Worm (Caenorhabditis elegans): ENCODE data around the gene Y37D8A.3.

Gene Y37D8A.3

DNA sequence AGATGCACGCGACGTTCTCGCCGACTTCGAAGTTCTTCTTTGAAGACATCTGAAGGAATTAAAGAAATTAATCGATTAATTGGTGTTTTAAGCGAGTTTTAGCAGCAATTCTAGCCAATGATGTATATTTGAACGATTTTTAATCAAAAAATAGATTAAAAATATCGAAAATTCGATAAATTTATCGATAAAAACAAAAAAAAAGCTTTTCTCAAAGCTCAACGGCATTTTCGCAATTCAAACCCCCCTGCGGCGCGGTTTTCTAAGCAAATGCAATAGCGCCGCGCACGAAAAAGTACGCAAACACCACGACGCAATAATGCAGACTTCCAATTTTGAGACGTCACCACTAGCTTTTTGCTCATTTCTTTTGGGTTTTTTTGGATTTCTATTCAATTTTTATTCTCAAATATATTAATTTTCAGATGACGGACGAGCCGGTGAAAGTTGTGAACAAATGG lies 45.5 kb downstream of the Y37D8A.3 start, which contains the start of the genes mrg-1 and spcs-2 (continued):
- TF ChIP-seq ZK185.1 (tag; optimal IDR thresholded peaks at IDR 0.05; ENCODE audit: poor library complexity, severe bottlenecking), result peak; percentile 91
- TF ChIP-seq zfh-2 (GFP tag; conservative IDR thresholded peaks at IDR 0.05), result 0 out of 2 replicates have a peak, but pooled peaks have one; percentile 4
- no peak for TF ChIP-seq ceh-79 (tag; optimal IDR thresholded peaks at IDR 0.05)
- no peak; the same call in 1 of the 2 replicates for TF ChIP-seq lir-1 (GFP tag; conservative IDR thresholded peaks at IDR 0.05)
- peak; percentile 50; the same call in 1 of the 2 replicates for TF ChIP-seq egl-44 (GFP tag; IDR thresholded peaks at IDR 0.05)
- TF ChIP-seq D2030.7 (GFP tag; IDR thresholded peaks at IDR 0.05), result peak; percentile 90
- peak; percentile 75 for TF ChIP-seq lsl-1 (GFP tag; optimal IDR thresholded peaks at IDR 0.05)
- peak; percentile 15 for TF ChIP-seq hrde-1 (tag; optimal IDR thresholded peaks at IDR 0.05; ENCODE audit: borderline replicate concordance)
- no peak for TF ChIP-seq ztf-3 (GFP tag; optimal IDR thresholded peaks at IDR 0.05)
- peak; percentile 78 for TF ChIP-seq ceh-91 (GFP tag; IDR thresholded peaks at IDR 0.05)
- TF ChIP-seq nhr-90 (tag; optimal IDR thresholded peaks at IDR 0.05), result peak; percentile 35
- TF ChIP-seq ztf-26 (tag; optimal IDR thresholded peaks at IDR 0.05), result peak; percentile 48
- peak; percentile 82 for TF ChIP-seq C17E4.6 (GFP tag; IDR thresholded peaks at IDR 0.05)
- peak; percentile 80; the same call in 1 of the 2 replicates for TF ChIP-seq cebp-1 (GFP tag; IDR thresholded peaks at IDR 0.05)
- peak; percentile 94 for TF ChIP-seq cebp-1 (tag; optimal IDR thresholded peaks at IDR 0.05)
- TF ChIP-seq F33H1.4 (GFP tag; IDR thresholded peaks at IDR 0.05), result peak; percentile 71
- TF ChIP-seq lsy-27 (tag; optimal IDR thresholded peaks at IDR 0.05; ENCODE audit: borderline replicate concordance, insufficient read depth), result peak; percentile 55
- TF ChIP-seq F22D6.2 (tag; optimal IDR thresholded peaks at IDR 0.05), result no peak
- TF ChIP-seq efl-1 (GFP tag; optimal IDR thresholded peaks at IDR 0.05), result peak; percentile 74
- TF ChIP-seq C06A6.2 (GFP tag; conservative IDR thresholded peaks at IDR 0.05), result peak; percentile 80
- peak; percentile 59; the same call in 1 of the 2 replicates for TF ChIP-seq attf-3 (GFP tag; conservative IDR thresholded peaks at IDR 0.05)
- peak; percentile 94 for TF ChIP-seq F23B12.7 (tag; optimal IDR thresholded peaks at IDR 0.05; ENCODE audit: insufficient read depth)

DNA sequence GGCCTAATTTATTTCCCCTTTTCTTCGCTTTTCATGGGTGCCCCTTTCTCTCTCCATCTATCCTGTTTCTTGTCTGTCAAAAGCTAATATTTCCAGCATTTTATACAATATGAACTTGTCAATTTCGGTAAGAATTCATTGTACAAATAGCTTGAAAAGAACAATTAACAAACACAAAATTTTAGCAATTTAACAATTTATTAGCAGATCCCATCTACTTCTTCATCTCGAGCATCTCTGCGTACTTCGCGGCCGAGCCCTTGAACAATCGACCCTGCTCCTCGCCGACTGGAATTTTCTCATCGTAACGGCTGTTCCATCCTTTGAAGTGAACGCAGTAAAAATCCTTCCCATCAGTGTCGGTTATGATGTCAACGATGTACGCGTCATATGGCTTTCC lies 46.5 kb downstream of the Y37D8A.3 start:
- no peak for TF ChIP-seq lin-40 (tag; optimal IDR thresholded peaks at IDR 0.05)
- no peak for TF ChIP-seq Y56A3A.18 (GFP tag; IDR thresholded peaks at IDR 0.05)
- peak; percentile 90 for TF ChIP-seq F49E8.2 (tag; optimal IDR thresholded peaks at IDR 0.05; ENCODE audit: insufficient read depth)
- no peak for TF ChIP-seq C06A6.2 (GFP tag; conservative IDR thresholded peaks at IDR 0.05)
- no peak for TF ChIP-seq ceh-91 (GFP tag; IDR thresholded peaks at IDR 0.05)
- TF ChIP-seq nhr-120 (GFP tag; IDR thresholded peaks at IDR 0.05), result no peak
- no peak for TF ChIP-seq let-526 (GFP tag; IDR thresholded peaks at IDR 0.05)
- TF ChIP-seq dpl-1 (GFP tag; optimal IDR thresholded peaks at IDR 0.05), result no peak
- TF ChIP-seq fkh-3 (tag; optimal IDR thresholded peaks at IDR 0.05), result no peak
- TF ChIP-seq tbx-9 (tag; optimal IDR thresholded peaks at IDR 0.05; ENCODE audit: borderline replicate concordance), result no peak
- TF ChIP-seq ceh-27 (GFP tag; optimal IDR thresholded peaks at IDR 0.05), result no peak
- TF ChIP-seq egrh-3 (GFP tag; IDR thresholded peaks at IDR 0.05), result no peak
- TF ChIP-seq egl-18 (GFP tag; IDR thresholded peaks at IDR 0.05), result no peak
- peak; percentile 57 for TF ChIP-seq madf-6 (GFP tag; IDR thresholded peaks at IDR 0.05)
- no peak for TF ChIP-seq zfh-2 (GFP tag; conservative IDR thresholded peaks at IDR 0.05)
- TF ChIP-seq aptf-3 (GFP tag; IDR thresholded peaks at IDR 0.05), result no peak
- no peak for TF ChIP-seq zim-3 (tag; optimal IDR thresholded peaks at IDR 0.05)
- TF ChIP-seq F52B5.7 (tag; optimal IDR thresholded peaks at IDR 0.05), result peak; percentile 1
- no peak for TF ChIP-seq nfya-1 (tag; optimal IDR thresholded peaks at IDR 0.05; ENCODE audit: borderline replicate concordance, insufficient read depth)
- no peak for TF ChIP-seq bed-2 (GFP tag; IDR thresholded peaks at IDR 0.05)
- no peak for TF ChIP-seq unc-130 (GFP tag; optimal IDR thresholded peaks at IDR 0.05)
- no peak for TF ChIP-seq ztf-28 (GFP tag; IDR thresholded peaks at IDR 0.05)
- no peak for TF ChIP-seq aptf-2 (GFP tag; conservative IDR thresholded peaks at IDR 0.05)
- TF ChIP-seq tbp1 (GFP tag; optimal IDR thresholded peaks at IDR 0.05), result peak; percentile 31
- TF ChIP-seq T26A5.8 (tag; optimal IDR thresholded peaks at IDR 0.05), result no peak
- no peak for TF ChIP-seq K12H6.12 (tag; optimal IDR thresholded peaks at IDR 0.05)
- peak; percentile 31 for TF ChIP-seq die-1 (tag; optimal IDR thresholded peaks at IDR 0.05)
- TF ChIP-seq hlh-26 (GFP tag; conservative IDR thresholded peaks at IDR 0.05), result no peak

Measured in whole organism, young adult.